Worm (Caenorhabditis elegans): ENCODE results near the gene F55C9.6.
A peak's percentile ranks its signal among the peaks of the same experiment; 100 is the strongest.

The F55C9.6 gene

DNA sequence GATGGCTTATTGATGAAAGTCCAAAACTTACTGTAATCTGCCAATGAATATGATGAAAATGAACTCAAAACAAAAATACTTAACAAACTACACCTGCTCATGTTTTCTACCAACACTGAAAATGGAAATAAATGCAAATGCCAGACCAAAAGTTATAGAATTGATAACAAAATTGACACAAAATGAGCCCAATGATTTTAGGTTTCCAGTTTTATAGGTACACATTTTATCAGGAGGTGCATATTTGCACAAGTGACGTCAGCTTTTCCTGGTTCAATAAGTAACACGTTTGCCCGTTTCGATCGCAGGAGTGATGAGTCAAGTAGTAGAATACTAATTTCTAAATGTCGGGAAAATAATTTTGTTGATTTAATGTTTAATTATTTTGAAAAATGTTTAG lies at the start of gene F55C9.6:
Gene F55C9.6, minus strand, starts transcription at position 101 of the 400 bp plus-strand sequence.
- TF ChIP-seq elt-2 (tag; optimal IDR thresholded peaks at IDR 0.05) (no peak), snpc-4 (tag; optimal IDR thresholded peaks at IDR 0.05) (no peak), jun-1 (tag; optimal IDR thresholded peaks at IDR 0.05) (no peak), elt-3 (tag; optimal IDR thresholded peaks at IDR 0.05) (no peak), ceh-16 (tag; optimal IDR thresholded peaks at IDR 0.05) (no peak), unc-62 (GFP tag; optimal IDR thresholded peaks at IDR 0.05) (no peak), mml-1 (tag; optimal IDR thresholded peaks at IDR 0.05) (no peak), fkh-10 (GFP tag; optimal IDR thresholded peaks at IDR 0.05) (no peak), hmg-11 (tag; optimal IDR thresholded peaks at IDR 0.05) (no peak), R02D3.7 (tag; optimal IDR thresholded peaks at IDR 0.05) (no peak), ZK546.5 (tag; optimal IDR thresholded peaks at IDR 0.05) (no peak), tbx-2 (tag; optimal IDR thresholded peaks at IDR 0.05) (no peak), ztf-4 (tag; optimal IDR thresholded peaks at IDR 0.05) (no peak), eor-1 (tag; optimal IDR thresholded peaks at IDR 0.05) (no peak), nhr-67 (tag; optimal IDR thresholded peaks at IDR 0.05) (no peak), skn-1 (tag; optimal IDR thresholded peaks at IDR 0.05) (no peak), nhr-23 (tag; optimal IDR thresholded peaks at IDR 0.05) (no peak), egl-5 (tag; optimal IDR thresholded peaks at IDR 0.05) (no peak), pha-4 (tag; optimal IDR thresholded peaks at IDR 0.05) (no peak), nfya-1 (tag; optimal IDR thresholded peaks at IDR 0.05; ENCODE audit: insufficient read depth) (no peak)

DNA sequence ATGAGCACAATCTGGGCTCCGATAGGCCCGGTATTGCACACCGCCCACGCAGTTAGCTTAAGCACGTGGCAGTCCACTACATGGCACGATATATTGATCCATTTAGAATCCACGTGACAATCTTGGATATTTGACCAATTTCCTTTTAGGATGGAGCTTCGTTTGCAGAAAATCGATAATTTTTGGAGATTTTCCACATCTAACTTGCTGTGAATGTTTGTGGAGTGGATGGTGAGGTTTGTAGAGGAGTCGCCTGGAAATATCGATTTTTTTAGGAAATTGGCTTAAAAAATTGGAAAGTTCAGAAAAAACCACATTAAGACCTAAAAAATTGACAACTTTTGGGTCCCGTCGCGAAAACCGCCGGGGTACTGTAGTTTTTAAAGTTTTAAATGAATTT lies 40.7 kb upstream of the F55C9.6 start:
- no peak for TF ChIP-seq hmg-11 (tag; optimal IDR thresholded peaks at IDR 0.05)
- TF ChIP-seq ceh-28 (tag; optimal IDR thresholded peaks at IDR 0.05), result peak; percentile 20

DNA sequence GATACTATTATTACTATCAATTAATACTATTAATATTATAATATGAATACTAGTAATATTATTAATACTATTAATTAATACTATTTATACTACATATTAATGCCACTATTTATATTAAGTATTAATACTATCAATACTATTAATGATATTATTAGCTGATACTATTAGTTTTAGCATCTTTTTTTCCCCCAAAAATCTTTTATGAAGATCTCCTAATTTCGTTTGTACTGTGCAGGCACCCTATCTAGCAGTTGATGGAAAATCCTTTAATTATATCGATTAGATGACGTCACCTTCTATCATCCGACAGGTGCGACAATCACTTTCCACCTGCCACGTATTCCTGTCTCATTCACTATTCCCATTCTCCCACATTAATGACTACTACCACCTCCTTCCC lies 32.6 kb upstream of the F55C9.6 start, which contains the start of gene fbxb-65:
Gene fbxb-65, plus strand, starts transcription at position 301 of the 400 bp plus-strand sequence.
- TF ChIP-seq nhr-67 (tag; optimal IDR thresholded peaks at IDR 0.05) (no peak), nhr-25 (tag; optimal IDR thresholded peaks at IDR 0.05) (no peak), elt-2 (tag; optimal IDR thresholded peaks at IDR 0.05) (no peak), ztf-4 (tag; optimal IDR thresholded peaks at IDR 0.05) (no peak), snpc-4 (tag; optimal IDR thresholded peaks at IDR 0.05) (no peak), elt-1 (tag; optimal IDR thresholded peaks at IDR 0.05) (no peak), ceh-82 (tag; optimal IDR thresholded peaks at IDR 0.05) (no peak), fkh-2 (tag; optimal IDR thresholded peaks at IDR 0.05) (no peak), nhr-43 (tag; optimal IDR thresholded peaks at IDR 0.05; ENCODE audit: poor library complexity, severe bottlenecking) (no peak), ceh-9 (tag; optimal IDR thresholded peaks at IDR 0.05) (no peak), nhr-77 (tag; optimal IDR thresholded peaks at IDR 0.05) (no peak), R02D3.7 (tag; optimal IDR thresholded peaks at IDR 0.05) (no peak), nhr-23 (tag; optimal IDR thresholded peaks at IDR 0.05) (no peak)

DNA sequence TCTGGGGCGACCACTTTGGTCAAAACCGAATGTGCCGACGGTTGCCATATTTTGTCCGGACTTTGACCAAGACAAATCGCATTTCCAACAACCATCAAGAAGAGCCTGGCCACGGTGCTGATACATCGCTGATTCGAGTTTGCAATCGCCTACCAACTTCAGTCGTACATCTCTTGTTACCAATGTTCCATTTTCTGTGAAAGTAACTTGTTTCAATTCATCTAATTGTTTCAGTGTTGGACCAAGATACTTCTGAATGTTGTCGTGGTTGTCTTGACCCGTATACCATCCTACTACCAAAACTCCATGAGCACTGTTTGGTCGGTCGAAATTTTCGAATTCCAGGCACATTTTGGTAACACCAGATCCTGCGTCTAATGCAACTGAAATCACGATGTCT lies 28.8 kb upstream of the F55C9.6 start:
- TF ChIP-seq hmg-11 (tag; optimal IDR thresholded peaks at IDR 0.05), result no peak
- TF ChIP-seq tbx-2 (tag; optimal IDR thresholded peaks at IDR 0.05), result no peak
- TF ChIP-seq nhr-76 (tag; optimal IDR thresholded peaks at IDR 0.05), result no peak
- no peak for TF ChIP-seq nhr-67 (tag; optimal IDR thresholded peaks at IDR 0.05)
- no peak for TF ChIP-seq ztf-11 (tag; optimal IDR thresholded peaks at IDR 0.05)
- TF ChIP-seq ceh-9 (tag; optimal IDR thresholded peaks at IDR 0.05), result no peak
- no peak for TF ChIP-seq ceh-82 (tag; optimal IDR thresholded peaks at IDR 0.05)
- no peak for TF ChIP-seq nhr-237 (tag; optimal IDR thresholded peaks at IDR 0.05)
- TF ChIP-seq mml-1 (tag; optimal IDR thresholded peaks at IDR 0.05), result no peak
- no peak for TF ChIP-seq nhr-43 (tag; optimal IDR thresholded peaks at IDR 0.05; ENCODE audit: poor library complexity, severe bottlenecking)
- TF ChIP-seq lsy-12 (tag; optimal IDR thresholded peaks at IDR 0.05), result no peak

DNA sequence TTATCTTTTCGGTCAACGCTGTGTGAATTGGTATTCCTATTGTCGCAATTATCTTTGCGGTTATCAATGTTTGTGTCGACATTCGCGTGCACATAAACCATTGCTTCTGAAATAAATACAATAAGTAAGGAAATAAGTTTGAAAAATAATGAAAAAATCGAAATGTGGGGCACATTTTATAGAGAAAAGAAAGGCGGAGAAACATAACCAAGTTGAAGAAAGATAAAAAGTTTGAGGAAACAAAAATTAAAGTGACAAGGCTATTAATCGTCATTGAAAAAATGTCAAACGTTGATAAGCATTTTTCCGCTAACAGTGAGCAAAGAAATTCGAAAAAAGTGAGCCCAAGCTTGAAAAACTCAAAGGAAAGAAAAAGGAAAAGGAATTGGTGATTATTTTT lies 25.8 kb upstream of the F55C9.6 start, which contains the start of gene C43D7.4:
Gene C43D7.4, minus strand, starts transcription at position 101 of the 400 bp plus-strand sequence.
- TF ChIP-seq nhr-43 (tag; optimal IDR thresholded peaks at IDR 0.05; ENCODE audit: poor library complexity, severe bottlenecking) (no peak), nfya-1 (tag; optimal IDR thresholded peaks at IDR 0.05; ENCODE audit: insufficient read depth) (no peak), ceh-16 (tag; optimal IDR thresholded peaks at IDR 0.05) (no peak), nhr-67 (tag; optimal IDR thresholded peaks at IDR 0.05) (no peak)

DNA sequence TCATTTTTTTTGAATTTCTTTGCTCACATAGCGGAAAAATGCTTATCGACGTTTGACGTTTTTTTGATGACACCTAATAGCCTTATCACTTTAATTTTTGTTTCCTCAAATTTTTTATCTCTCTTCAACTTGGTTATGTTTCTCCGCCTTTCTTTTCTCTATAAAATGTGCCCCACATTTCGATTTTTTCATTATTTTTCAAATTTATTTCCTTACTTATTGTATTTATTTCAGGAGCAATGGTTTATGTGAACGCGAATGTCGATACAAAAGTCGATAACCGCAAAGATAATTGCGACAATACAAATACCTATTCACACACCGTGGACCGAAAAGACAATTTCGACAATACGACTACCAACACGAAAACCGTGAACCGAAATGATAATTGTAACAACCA lies 23.8 kb upstream of the F55C9.6 start, which contains the start of gene sdz-6:
Gene sdz-6, plus strand, starts transcription at position 229 of the 400 bp plus-strand sequence.
- TF ChIP-seq egl-5 (tag; optimal IDR thresholded peaks at IDR 0.05) (no peak), elt-2 (tag; optimal IDR thresholded peaks at IDR 0.05) (peak; percentile 34)

All from whole organism, L3 larva.